Worm (Caenorhabditis elegans) whole organism, young adult: Measurements from ENCODE around the gene arrd-13.
A peak's percentile ranks its signal among the peaks of the same experiment; 100 is the strongest.

Experiments used
- C06A6.2 ChIP-seq: fragments of 200-800 bp; sonication (Bioruptor generic); conservative IDR thresholded peaks from 2 replicates; pipeline ENCODE4 v1.3.6; 2022; ENCODE audit warnings: missing genetic modification characterization, missing compliant biosample characterization
- F10E7.11 ChIP-seq: sonication (generic microtip); optimal IDR thresholded peaks from 2 replicates; lab custom pipeline; 2017; ENCODE audit warnings: mild to moderate bottlenecking, missing genetic modification characterization, moderate library complexity, missing compliant biosample characterization
- F23B12.7 ChIP-seq: sonication (generic microtip); optimal IDR thresholded peaks from 2 replicates; lab custom pipeline; 2017; ENCODE audit warnings: missing genetic modification characterization, mild to moderate bottlenecking, missing compliant biosample characterization, antibody characterized with exemption, moderate library complexity; ENCODE audit not compliant: insufficient read depth
- F33H1.4 ChIP-seq: fragments of 200-800 bp; sonication (Bioruptor generic); IDR thresholded peaks from 2 replicates; pipeline ENCODE4 v1.3.6; 2022; ENCODE audit warnings: missing genetic modification reagents, missing genetic modification characterization, missing compliant biosample characterization
- F49E8.2 ChIP-seq: sonication (generic microtip); optimal IDR thresholded peaks from 3 replicates; lab custom pipeline; 2017; ENCODE audit warnings: missing genetic modification characterization, mild to moderate bottlenecking, missing compliant biosample characterization, antibody characterized with exemption, moderate library complexity; ENCODE audit not compliant: insufficient read depth
- K12H6.12 ChIP-seq: fragments of 200-800 bp; sonication (Bioruptor generic); optimal IDR thresholded peaks from 2 replicates; lab custom pipeline; 2018; ENCODE audit warnings: mild to moderate bottlenecking, missing genetic modification characterization, missing compliant biosample characterization
- T26A5.8 ChIP-seq: sonication (generic microtip); optimal IDR thresholded peaks from 2 replicates; lab custom pipeline; 2016; ENCODE audit warnings: missing genetic modification characterization, missing compliant biosample characterization
- Y53G8AR.9 ChIP-seq: fragments of 200-800 bp; sonication (Bioruptor generic); conservative IDR thresholded peaks from 2 replicates; pipeline ENCODE4 v1.3.6; 2022; ENCODE audit warnings: missing genetic modification reagents, missing genetic modification characterization, missing compliant biosample characterization
- ZK185.1 ChIP-seq: sonication (generic microtip); optimal IDR thresholded peaks from 2 replicates; lab custom pipeline; 2016; ENCODE audit warnings: mild to moderate bottlenecking, missing genetic modification characterization, missing compliant biosample characterization; ENCODE audit not compliant: poor library complexity, severe bottlenecking
- ama-1 ChIP-seq, 3 experiments: fragments of 150-350 bp in 1 of 3; sonication (generic microtip) in 2 of 3; optimal IDR thresholded peaks; 2 replicates each; lab custom pipeline; 2014 to 2018; ENCODE audit warnings: missing biosample characterization in 2 of 3, missing genetic modification characterization in 2 of 3, missing genetic modification reagents in 2 of 3
- aptf-3 ChIP-seq: fragments of 200-800 bp; sonication (Bioruptor generic); IDR thresholded peaks from 2 replicates; pipeline ENCODE4 v1.3.6; 2022; ENCODE audit warnings: missing genetic modification characterization, missing compliant biosample characterization
- atf-7 ChIP-seq: sonication (generic microtip); optimal IDR thresholded peaks from 2 replicates; lab custom pipeline; 2017; ENCODE audit warnings: mild to moderate bottlenecking, missing genetic modification characterization, missing compliant biosample characterization
- athp-1 ChIP-seq: sonication (generic microtip); optimal IDR thresholded peaks from 2 replicates; lab custom pipeline; 2017; ENCODE audit warnings: mild to moderate bottlenecking, missing genetic modification characterization, missing compliant biosample characterization
- attf-5 ChIP-seq: fragments of 200-800 bp; sonication (Bioruptor generic); optimal IDR thresholded peaks from 2 replicates; lab custom pipeline; 2018; ENCODE audit warnings: mild to moderate bottlenecking, missing genetic modification characterization, missing compliant biosample characterization
- attf-6 ChIP-seq: fragments of 200-800 bp; sonication (Bioruptor generic); IDR thresholded peaks from 2 replicates; pipeline ENCODE4 v1.3.6; 2022; ENCODE audit warnings: missing genetic modification reagents, missing genetic modification characterization, missing compliant biosample characterization
- cebp-2 ChIP-seq: fragments of 200-800 bp; sonication (Bioruptor generic); IDR thresholded peaks from 2 replicates; pipeline ENCODE4 v1.3.6; 2022; ENCODE audit warnings: missing genetic modification characterization, missing compliant biosample characterization
- ceh-40 ChIP-seq: fragments of 200-800 bp; sonication (Bioruptor generic); IDR thresholded peaks from 2 replicates; pipeline ENCODE4 v1.3.6; 2022; ENCODE audit warnings: missing genetic modification characterization, missing compliant biosample characterization
- die-1 ChIP-seq: sonication (generic microtip); optimal IDR thresholded peaks from 2 replicates; lab custom pipeline; 2016; ENCODE audit warnings: missing genotype, mild to moderate bottlenecking, missing genetic modification characterization, missing compliant biosample characterization
- efl-1 ChIP-seq: fragments of 150-350 bp; optimal IDR thresholded peaks from 2 replicates; lab custom pipeline; 2014; ENCODE audit warnings: missing biosample characterization, missing genetic modification reagents, missing genetic modification characterization
- ekl-4 ChIP-seq: fragments of 200-800 bp; sonication (Bioruptor generic); IDR thresholded peaks from 2 replicates; pipeline ENCODE4 v1.3.6; 2022; ENCODE audit warnings: missing genetic modification reagents, missing genetic modification characterization, missing compliant biosample characterization
- fkh-3 ChIP-seq: sonication (generic microtip); optimal IDR thresholded peaks from 2 replicates; lab custom pipeline; 2016; ENCODE audit warnings: mild to moderate bottlenecking, missing genetic modification characterization, missing compliant biosample characterization
- gei-17 ChIP-seq: fragments of 200-800 bp; sonication (Bioruptor generic); optimal IDR thresholded peaks from 2 replicates; lab custom pipeline; 2018; ENCODE audit warnings: mild to moderate bottlenecking, missing genetic modification characterization, missing compliant biosample characterization
- him-1 ChIP-seq: sonication (generic microtip); optimal IDR thresholded peaks from 2 replicates; lab custom pipeline; 2016; ENCODE audit warnings: missing genotype, missing genetic modification reagents, missing genetic modification characterization, missing compliant biosample characterization
- hmg-1.2 ChIP-seq: fragments of 200-800 bp; sonication (Bioruptor generic); IDR thresholded peaks from 2 replicates; pipeline ENCODE4 v1.3.6; 2022; ENCODE audit warnings: missing genetic modification reagents, missing genetic modification characterization, missing compliant biosample characterization
- hsf-1 ChIP-seq: fragments of 200-800 bp; sonication (Bioruptor generic); IDR thresholded peaks from 2 replicates; pipeline ENCODE4 v1.3.6; 2022; ENCODE audit warnings: missing genetic modification reagents, missing genetic modification characterization, missing compliant biosample characterization
- lir-1 ChIP-seq: fragments of 200-800 bp; sonication (Bioruptor generic); conservative IDR thresholded peaks from 2 replicates; pipeline ENCODE4 v1.3.6; 2022; ENCODE audit warnings: missing genetic modification reagents, missing genetic modification characterization, missing compliant biosample characterization
- mel-28 ChIP-seq: sonication (generic microtip); optimal IDR thresholded peaks from 2 replicates; lab custom pipeline; 2016; ENCODE audit warnings: borderline replicate concordance, mild to moderate bottlenecking, missing genetic modification characterization, missing compliant biosample characterization
- nfya-1 ChIP-seq: sonication (generic microtip); optimal IDR thresholded peaks from 2 replicates; lab custom pipeline; 2017; ENCODE audit warnings: antibody characterized with exemption, missing compliant biosample characterization, missing genetic modification characterization, borderline replicate concordance; ENCODE audit not compliant: insufficient read depth
- nfya-2 ChIP-seq: fragments of 200-800 bp; sonication (Bioruptor generic); IDR thresholded peaks from 2 replicates; pipeline ENCODE4 v1.3.6; 2022; ENCODE audit warnings: missing genetic modification reagents, missing genetic modification characterization, missing compliant biosample characterization
- nhr-179 ChIP-seq: sonication (generic microtip); optimal IDR thresholded peaks from 2 replicates; lab custom pipeline; 2016; ENCODE audit warnings: mild to moderate bottlenecking, missing genetic modification characterization, missing compliant biosample characterization
- nhr-80 ChIP-seq: sonication (generic microtip); optimal IDR thresholded peaks from 2 replicates; lab custom pipeline; 2016; ENCODE audit warnings: missing genetic modification characterization, missing compliant biosample characterization
- pha-4 ChIP-seq: fragments of 150-350 bp; sonication (generic microtip); optimal IDR thresholded peaks from 2 replicates; lab custom pipeline; 2014; ENCODE audit warnings: missing biosample characterization, missing genetic modification reagents, missing genetic modification characterization
- rec-8 ChIP-seq, 2 experiments: sonication (generic microtip); optimal IDR thresholded peaks; 2 replicates each; lab custom pipeline; 2016; ENCODE audit warnings: mild to moderate bottlenecking in 2 of 2, missing genetic modification characterization in 2 of 2, missing genetic modification reagents in 2 of 2, missing genotype in 2 of 2, missing biosample characterization in 1 of 2, missing compliant biosample characterization in 1 of 2, moderate library complexity in 1 of 2
- snpc-4 ChIP-seq, 5 experiments: fragments of 150-350 bp in 1 of 5; sonication (generic microtip) in 4 of 5; optimal IDR thresholded peaks; 2 replicates each; lab custom pipeline; 2014 to 2018; ENCODE audit warnings: missing genetic modification characterization in 5 of 5, missing biosample characterization in 3 of 5, antibody characterized with exemption in 2 of 5, mild to moderate bottlenecking in 2 of 5, missing compliant biosample characterization in 2 of 5, missing genotype in 2 of 5, moderate library complexity in 2 of 5, missing genetic modification reagents in 1 of 5
- somi-1 ChIP-seq: fragments of 200-800 bp; sonication (Bioruptor generic); optimal IDR thresholded peaks from 2 replicates; lab custom pipeline; 2018; ENCODE audit warnings: mild to moderate bottlenecking, missing genetic modification characterization, missing compliant biosample characterization
- unc-62 ChIP-seq: fragments of 150-350 bp; optimal IDR thresholded peaks from 2 replicates; lab custom pipeline; 2014; ENCODE audit warnings: missing biosample characterization, missing genetic modification reagents, missing genetic modification characterization
- zim-3 ChIP-seq: sonication (generic microtip); optimal IDR thresholded peaks from 2 replicates; lab custom pipeline; 2017; ENCODE audit warnings: mild to moderate bottlenecking, missing genetic modification characterization, moderate library complexity, missing compliant biosample characterization
- ztf-28 ChIP-seq: fragments of 200-800 bp; sonication (Bioruptor generic); IDR thresholded peaks from 2 replicates; pipeline ENCODE4 v1.3.6; 2022; ENCODE audit warnings: missing genetic modification reagents, missing genetic modification characterization, missing compliant biosample characterization
- ztf-6 ChIP-seq: fragments of 200-800 bp; sonication (Bioruptor generic); IDR thresholded peaks from 2 replicates; pipeline ENCODE4 v1.3.6; 2022; ENCODE audit warnings: missing genetic modification reagents, missing genetic modification characterization, missing compliant biosample characterization

arrd-13 gene

DNA sequence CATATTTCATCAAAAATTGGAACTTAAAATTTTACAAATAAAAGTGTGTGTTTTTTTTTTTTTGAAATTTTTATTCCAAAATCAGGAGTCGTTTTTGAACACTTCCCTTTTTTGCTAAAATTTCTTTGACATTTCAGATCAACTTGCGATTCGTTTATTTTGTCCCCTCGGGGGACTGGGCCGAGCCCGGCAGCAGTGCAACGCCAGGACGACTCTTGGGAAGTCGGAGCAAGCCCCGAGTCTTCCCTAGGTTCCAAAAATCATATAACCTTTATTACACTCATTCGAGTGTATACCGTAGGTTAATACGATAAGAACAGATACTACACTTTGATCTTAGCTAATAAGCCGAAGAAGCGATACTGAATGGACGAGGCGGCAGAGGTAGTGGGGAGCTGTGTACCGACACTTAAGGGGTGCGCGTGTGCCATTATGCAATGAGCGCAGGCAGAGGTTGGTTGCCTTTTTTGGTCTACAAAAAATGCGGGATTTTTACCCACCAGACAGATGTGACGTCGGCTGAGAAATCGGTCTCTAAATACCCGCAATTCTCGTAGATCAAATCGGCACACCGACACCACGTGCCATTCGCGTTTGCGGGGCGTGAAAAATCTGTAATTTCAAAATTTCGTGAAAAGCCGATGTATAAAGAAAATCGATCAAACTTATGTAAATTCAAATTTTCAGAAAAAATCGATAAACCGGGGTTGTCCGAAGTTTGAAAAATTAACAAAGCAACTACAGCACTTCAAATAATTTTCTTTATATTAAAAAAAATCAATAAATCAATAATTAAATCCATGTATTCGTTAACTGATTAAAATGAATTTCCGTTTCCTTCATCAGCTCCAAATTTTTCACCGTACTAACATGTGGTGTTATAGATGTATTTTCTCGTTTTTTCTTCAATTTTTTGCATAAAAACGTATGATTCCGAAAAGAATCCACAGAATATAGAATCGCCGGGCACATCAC lies 40.5 kb upstream of the arrd-13 start (continued):
- TF ChIP-seq somi-1 = no peak
- TF ChIP-seq snpc-4 (GFP tag; optimal IDR thresholded peaks at IDR 0.05; lab: Kevin White, UChicago) = peak; percentile 63
- TF ChIP-seq snpc-4 (tag; optimal IDR thresholded peaks at IDR 0.05; lab: Kevin White, UChicago) = peak in 3 of 4 experiments; percentile 76 to 95 (median 89)
- TF ChIP-seq F23B12.7 = no peak
- no peak for TF ChIP-seq ztf-6 (GFP tag; lab: Robert Waterston, UW)
- no peak for TF ChIP-seq athp-1 (tag; lab: Kevin White, UChicago)
- TF ChIP-seq gei-17 (GFP tag; lab: Kevin White, UChicago) = no peak
- no peak for TF ChIP-seq ceh-40 (GFP tag; lab: Robert Waterston, UW)
- no peak for TF ChIP-seq F49E8.2
- peak; percentile 86 for TF ChIP-seq attf-6
- no peak for TF ChIP-seq zim-3
- no peak for TF ChIP-seq attf-5 (GFP tag; lab: Kevin White, UChicago)
- TF ChIP-seq nhr-80 = no peak
- TF ChIP-seq K12H6.12 (tag; lab: Kevin White, UChicago) = no peak
- no peak for TF ChIP-seq atf-7
- peak; percentile 14; the same call in 1 of the 2 replicates for TF ChIP-seq hsf-1 (GFP tag; lab: Robert Waterston, UW)
- no peak for TF ChIP-seq ama-1 (optimal IDR thresholded peaks at IDR 0.05; lab: Kevin White, UChicago)
- no peak for TF ChIP-seq ama-1 (GFP tag; optimal IDR thresholded peaks at IDR 0.05; lab: Kevin White, UChicago)
- TF ChIP-seq rec-8 (tag; optimal IDR thresholded peaks at IDR 0.05; lab: Kevin White, UChicago) = no peak
- TF ChIP-seq nhr-179 (tag; lab: Kevin White, UChicago) = no peak
- TF ChIP-seq Y53G8AR.9 (GFP tag; lab: Robert Waterston, UW) = no peak
- TF ChIP-seq efl-1 (GFP tag; lab: Kevin White, UChicago) = peak; percentile 50
- TF ChIP-seq lir-1 (GFP tag; lab: Robert Waterston, UW) = no peak
- TF ChIP-seq him-1 = no peak
- TF ChIP-seq C06A6.2 (GFP tag; lab: Robert Waterston, UW) = no peak
- peak; percentile 80 for TF ChIP-seq hmg-1.2 (GFP tag; lab: Robert Waterston, UW)
- TF ChIP-seq F33H1.4 (GFP tag; lab: Robert Waterston, UW) = peak; percentile 48
- TF ChIP-seq die-1 (tag; lab: Kevin White, UChicago) = no peak
- no peak for TF ChIP-seq ztf-28

ce11 chrII:13720650-13721049 lies 37.6 kb upstream of the arrd-13 start:
- TF ChIP-seq fkh-3 (tag; lab: Kevin White, UChicago) (no peak), cebp-2 (GFP tag; lab: Robert Waterston, UW) (no peak)
- TF ChIP-seq, all 124 proteins: peak for 0

ce11 chrII:13721218-13721617 lies 37.0 kb upstream of the arrd-13 start, which contains the start of gene sre-46:
sre-46 (minus strand) TSS chrII:13721318.
- TF ChIP-seq gei-17 (GFP tag; lab: Kevin White, UChicago) (no peak), ekl-4 (no peak), fkh-3 (tag; lab: Kevin White, UChicago) (no peak), mel-28 (tag; lab: Kevin White, UChicago) (no peak), unc-62 (GFP tag; lab: Kevin White, UChicago) (no peak), ceh-40 (GFP tag; lab: Robert Waterston, UW) (no peak), ZK185.1 (tag; lab: Kevin White, UChicago) (no peak), F10E7.11 (tag; lab: Kevin White, UChicago) (no peak), pha-4 (tag; lab: Kevin White, UChicago) (no peak), aptf-3 (GFP tag; lab: Robert Waterston, UW) (no peak), nfya-1 (tag; lab: Kevin White, UChicago) (no peak), nfya-2 (GFP tag; lab: Robert Waterston, UW) (no peak), snpc-4 (GFP tag; optimal IDR thresholded peaks at IDR 0.05; lab: Kevin White, UChicago) (no peak), snpc-4 (tag; optimal IDR thresholded peaks at IDR 0.05; lab: Kevin White, UChicago) (no peak), T26A5.8 (tag; lab: Kevin White, UChicago) (no peak), attf-6 (no peak)
